Worm (Caenorhabditis elegans) whole organism, L4 larva: ENCODE results near the gene otpl-6.

Experiments
- D1046.2 ChIP-seq: fragments of 200-800 bp; sonication (Bioruptor generic); IDR thresholded peaks from 2 replicates; pipeline ENCODE4 v1.3.6; 2022; ENCODE audit warnings: missing genetic modification characterization, missing compliant biosample characterization
- F10B5.3 ChIP-seq: sonication (generic microtip); optimal IDR thresholded peaks from 2 replicates; lab custom pipeline; 2016; ENCODE audit warnings: mild to moderate bottlenecking, missing genetic modification characterization, missing compliant biosample characterization
- F26F4.8 ChIP-seq: fragments of 200-800 bp; sonication (Bioruptor generic); conservative IDR thresholded peaks from 2 replicates; pipeline ENCODE4 v1.3.6; 2022; ENCODE audit warnings: missing genetic modification characterization, missing compliant biosample characterization
- arid-1 ChIP-seq: fragments of 200-800 bp; sonication (Bioruptor generic); conservative IDR thresholded peaks from 2 replicates; pipeline ENCODE4 v1.3.6; 2022; ENCODE audit warnings: missing genetic modification reagents, missing genetic modification characterization, missing compliant biosample characterization
- ceh-44 ChIP-seq: fragments of 200-800 bp; sonication (Bioruptor generic); IDR thresholded peaks from 2 replicates; pipeline ENCODE4 v1.3.6; 2022; ENCODE audit warnings: missing genetic modification reagents, missing genetic modification characterization, missing compliant biosample characterization
- daf-19 ChIP-seq: fragments of 200-800 bp; sonication (Bioruptor generic); conservative IDR thresholded peaks from 2 replicates; pipeline ENCODE4 v1.3.6; 2022; ENCODE audit warnings: missing genetic modification characterization, missing compliant biosample characterization
- daf-8 ChIP-seq: fragments of 200-800 bp; sonication (Bioruptor generic); IDR thresholded peaks from 2 replicates; pipeline ENCODE4 v1.3.6; 2022; ENCODE audit warnings: missing genetic modification characterization, missing compliant biosample characterization
- dmd-6 ChIP-seq: fragments of 200-800 bp; sonication (Bioruptor generic); IDR thresholded peaks from 2 replicates; pipeline ENCODE4 v1.3.6; 2022; ENCODE audit warnings: missing genetic modification reagents, missing genetic modification characterization, missing compliant biosample characterization
- dmd-8 ChIP-seq: fragments of 200-800 bp; sonication (Bioruptor generic); IDR thresholded peaks from 2 replicates; pipeline ENCODE4 v1.3.6; 2022; ENCODE audit warnings: missing genetic modification characterization, missing compliant biosample characterization
- dmd-9 ChIP-seq: fragments of 200-800 bp; sonication (Bioruptor generic); IDR thresholded peaks from 2 replicates; pipeline ENCODE4 v1.3.6; 2022; ENCODE audit warnings: missing genetic modification reagents, missing genetic modification characterization, missing compliant biosample characterization
- dve-1 ChIP-seq: sonication (generic microtip); optimal IDR thresholded peaks from 2 replicates; lab custom pipeline; 2017; ENCODE audit warnings: antibody characterized with exemption, mild to moderate bottlenecking, missing genetic modification characterization, missing compliant biosample characterization; ENCODE audit not compliant: insufficient read depth
- egl-27 ChIP-seq: sonication (generic microtip); optimal IDR thresholded peaks from 3 replicates; lab custom pipeline; 2017; ENCODE audit warnings: missing biosample characterization, missing genetic modification reagents, missing genetic modification characterization
- egl-43 ChIP-seq: fragments of 200-800 bp; sonication (Bioruptor generic); IDR thresholded peaks from 2 replicates; pipeline ENCODE4 v1.3.6; 2022; ENCODE audit warnings: missing genetic modification reagents, missing genetic modification characterization, missing compliant biosample characterization
- fkh-10 ChIP-seq: fragments of 150-350 bp; optimal IDR thresholded peaks from 2 replicates; lab custom pipeline; 2014; ENCODE audit warnings: missing biosample characterization, missing genetic modification reagents, missing genetic modification characterization
- fos-1 ChIP-seq: fragments of 150-350 bp; optimal IDR thresholded peaks from 2 replicates; lab custom pipeline; 2014; ENCODE audit warnings: missing biosample characterization, missing genetic modification characterization
- jun-1 ChIP-seq: fragments of 150-350 bp; optimal IDR thresholded peaks from 2 replicates; lab custom pipeline; 2014; ENCODE audit warnings: missing biosample characterization, missing genetic modification reagents, missing genetic modification characterization
- lim-7 ChIP-seq: fragments of 200-800 bp; sonication (Bioruptor generic); IDR thresholded peaks from 2 replicates; pipeline ENCODE4 v1.3.6; 2022; ENCODE audit warnings: missing genetic modification characterization, missing compliant biosample characterization
- lin-38 ChIP-seq: fragments of 200-800 bp; sonication (Bioruptor generic); IDR thresholded peaks from 2 replicates; pipeline ENCODE4 v1.3.6; 2022; ENCODE audit warnings: missing genetic modification reagents, missing genetic modification characterization, missing compliant biosample characterization
- lir-3 ChIP-seq: sonication (generic microtip); optimal IDR thresholded peaks from 2 replicates; lab custom pipeline; 2016; ENCODE audit warnings: mild to moderate bottlenecking, missing genetic modification characterization, missing compliant biosample characterization
- madf-5 ChIP-seq, 2 experiments: fragments of 200-800 bp; sonication (Bioruptor generic); IDR thresholded peaks; 2 replicates each; pipeline ENCODE4 v1.3.6; 2022; ENCODE audit warnings: missing compliant biosample characterization in 2 of 2, missing genetic modification characterization in 2 of 2
- madf-9 ChIP-seq: fragments of 200-800 bp; sonication (Bioruptor generic); conservative IDR thresholded peaks from 2 replicates; pipeline ENCODE4 v1.3.6; 2022; ENCODE audit warnings: missing genetic modification reagents, missing genetic modification characterization, missing compliant biosample characterization
- mdt-29 ChIP-seq: fragments of 200-800 bp; sonication (Bioruptor generic); IDR thresholded peaks from 2 replicates; pipeline ENCODE4 v1.3.6; 2022; ENCODE audit warnings: missing genetic modification reagents, missing genetic modification characterization, missing compliant biosample characterization
- mes-2 ChIP-seq: sonication (generic microtip); optimal IDR thresholded peaks from 2 replicates; lab custom pipeline; 2016; ENCODE audit warnings: missing genotype, mild to moderate bottlenecking, missing genetic modification characterization, missing compliant biosample characterization; ENCODE audit not compliant: poor library complexity, severe bottlenecking
- mxl-3 ChIP-seq: fragments of 200-800 bp; sonication (Bioruptor generic); optimal IDR thresholded peaks from 2 replicates; lab custom pipeline; 2018; ENCODE audit warnings: mild to moderate bottlenecking, missing genetic modification characterization, missing compliant biosample characterization
- nhr-111 ChIP-seq: fragments of 200-800 bp; sonication (Bioruptor generic); optimal IDR thresholded peaks from 2 replicates; lab custom pipeline; 2018; ENCODE audit warnings: mild to moderate bottlenecking, missing genetic modification characterization, missing compliant biosample characterization
- nhr-41 ChIP-seq: fragments of 200-800 bp; sonication (Bioruptor generic); IDR thresholded peaks from 2 replicates; pipeline ENCODE4 v1.3.6; 2022; ENCODE audit warnings: missing genetic modification reagents, missing genetic modification characterization, missing compliant biosample characterization
- nhr-6 ChIP-seq: fragments of 150-350 bp; optimal IDR thresholded peaks from 2 replicates; lab custom pipeline; 2014; ENCODE audit warnings: missing biosample characterization, missing genetic modification characterization
- pha-4 ChIP-seq, 2 experiments: fragments of 150-350 bp in 1 of 2; fragments of 200-800 bp in 1 of 2; sonication (Bioruptor generic) in 1 of 2; IDR thresholded peaks in 1 of 2; optimal IDR thresholded peaks in 1 of 2; 2 replicates each; pipeline versions ENCODE4 v1.3.6 to Lab custom; 2014 to 2022; ENCODE audit warnings: missing genetic modification characterization in 2 of 2, missing genetic modification reagents in 2 of 2, missing biosample characterization in 1 of 2, missing compliant biosample characterization in 1 of 2
- php-3 ChIP-seq: fragments of 200-800 bp; sonication (Bioruptor generic); IDR thresholded peaks from 2 replicates; pipeline ENCODE4 v1.3.6; 2022; ENCODE audit warnings: missing genetic modification reagents, missing genetic modification characterization, missing compliant biosample characterization
- set-16 ChIP-seq: fragments of 200-800 bp; sonication (Bioruptor generic); IDR thresholded peaks from 2 replicates; pipeline ENCODE4 v1.3.6; 2022; ENCODE audit warnings: missing genetic modification reagents, missing genetic modification characterization, missing compliant biosample characterization
- snpc-1.2 ChIP-seq: fragments of 200-800 bp; sonication (Bioruptor generic); IDR thresholded peaks from 2 replicates; pipeline ENCODE4 v1.3.6; 2022; ENCODE audit warnings: missing genetic modification reagents, missing genetic modification characterization, missing compliant biosample characterization
- snpc-4 ChIP-seq: fragments of 150-350 bp; optimal IDR thresholded peaks from 2 replicates; lab custom pipeline; 2014; ENCODE audit warnings: missing biosample characterization, missing genetic modification characterization
- spr-3 ChIP-seq: fragments of 200-800 bp; sonication (Bioruptor generic); optimal IDR thresholded peaks from 2 replicates; lab custom pipeline; 2018; ENCODE audit warnings: mild to moderate bottlenecking, missing genetic modification characterization, missing compliant biosample characterization
- tag-97 ChIP-seq: fragments of 200-800 bp; sonication (Bioruptor generic); IDR thresholded peaks from 2 replicates; pipeline ENCODE4 v1.3.6; 2022; ENCODE audit warnings: missing genetic modification characterization, missing compliant biosample characterization
- unc-39 ChIP-seq: sonication (generic microtip); optimal IDR thresholded peaks from 2 replicates; lab custom pipeline; 2017; ENCODE audit warnings: missing biosample characterization, missing genetic modification characterization
- unc-62 ChIP-seq, 3 experiments: fragments of 150-350 bp in 1 of 3; sonication (generic microtip); optimal IDR thresholded peaks in 2 of 3; peaks in 1 of 3; 1 replicate in 1 of 3; 2 replicates in 2 of 3; lab custom pipeline; 2014 to 2017; ENCODE audit warnings: missing biosample characterization in 3 of 3, missing genetic modification characterization in 3 of 3, missing genetic modification reagents in 3 of 3, missing genotype in 1 of 3
- vab-7 ChIP-seq: fragments of 200-800 bp; sonication (Bioruptor generic); IDR thresholded peaks from 2 replicates; pipeline ENCODE4 v1.3.6; 2022; ENCODE audit warnings: missing genetic modification reagents, missing genetic modification characterization, missing compliant biosample characterization
- zag-1 ChIP-seq: fragments of 150-350 bp; optimal IDR thresholded peaks from 2 replicates; lab custom pipeline; 2014; ENCODE audit warnings: missing biosample characterization, missing genetic modification characterization
- zfp-2 ChIP-seq: sonication (generic microtip); optimal IDR thresholded peaks from 2 replicates; lab custom pipeline; 2016; ENCODE audit warnings: mild to moderate bottlenecking, missing genetic modification characterization, missing compliant biosample characterization
- zip-11 ChIP-seq: fragments of 200-800 bp; sonication (Bioruptor generic); IDR thresholded peaks from 2 replicates; pipeline ENCODE4 v1.3.6; 2022; ENCODE audit warnings: missing genetic modification characterization, missing compliant biosample characterization

The otpl-6 gene

DNA sequence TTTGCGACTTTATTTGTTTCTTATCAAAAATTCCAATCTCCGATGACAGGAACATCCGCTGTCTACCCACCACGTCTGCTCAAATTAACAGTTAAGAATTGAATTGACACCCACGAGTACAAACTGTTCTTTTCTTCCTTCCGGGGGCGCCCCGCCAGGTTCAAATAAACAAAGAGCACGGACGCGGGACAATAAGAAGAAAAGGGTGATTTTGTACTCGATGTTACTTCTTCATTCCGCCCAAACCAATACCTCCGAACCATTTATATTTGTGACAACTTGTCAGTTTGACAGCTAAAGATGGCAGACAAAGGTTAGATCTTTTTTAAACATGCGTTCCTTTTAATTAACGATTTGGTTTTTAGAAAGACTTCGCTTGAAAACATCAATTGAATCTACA is at the start of gene otpl-6:
otpl-6 (plus strand) TSS at position 301 of the 400 bp plus-strand sequence.
- TF ChIP-seq fos-1 (tag; lab: Kevin White, UChicago) (no peak), unc-39 (tag; lab: Kevin White, UChicago) (no peak), dmd-6 (GFP tag; lab: Robert Waterston, UW) (0 out of 2 replicates have a peak, but pooled peaks have one; percentile 12)

DNA sequence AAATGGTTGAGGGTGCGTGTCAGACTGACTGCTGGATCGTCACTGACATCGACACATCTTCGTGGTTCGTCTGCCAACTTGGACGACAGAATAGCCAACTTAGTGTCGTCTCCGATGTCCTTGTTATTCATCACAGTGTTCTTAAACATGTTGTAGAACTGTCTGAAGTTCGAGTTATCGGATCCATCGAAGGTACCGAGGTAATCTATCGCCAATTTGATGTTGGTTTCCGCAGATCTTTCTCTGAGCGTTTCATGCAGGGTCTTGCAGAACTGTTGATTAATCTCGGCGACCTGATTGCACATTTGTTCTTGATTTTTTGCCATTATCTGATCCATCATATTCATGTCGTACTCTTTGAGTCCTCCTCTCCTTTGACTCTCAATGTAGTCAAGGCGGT is 44.6 kb upstream of the otpl-6 start:
- TF ChIP-seq snpc-4 (tag; lab: Kevin White, UChicago) (no peak), D1046.2 (GFP tag; lab: Robert Waterston, UW) (no peak), unc-62 (GFP tag; optimal IDR thresholded peaks at IDR 0.05 in 1 of 2; lab: Kevin White, UChicago) (peak in 1 of 2 experiments; percentile 92), unc-62 (tag; optimal IDR thresholded peaks at IDR 0.05; lab: Kevin White, UChicago) (no peak)

DNA sequence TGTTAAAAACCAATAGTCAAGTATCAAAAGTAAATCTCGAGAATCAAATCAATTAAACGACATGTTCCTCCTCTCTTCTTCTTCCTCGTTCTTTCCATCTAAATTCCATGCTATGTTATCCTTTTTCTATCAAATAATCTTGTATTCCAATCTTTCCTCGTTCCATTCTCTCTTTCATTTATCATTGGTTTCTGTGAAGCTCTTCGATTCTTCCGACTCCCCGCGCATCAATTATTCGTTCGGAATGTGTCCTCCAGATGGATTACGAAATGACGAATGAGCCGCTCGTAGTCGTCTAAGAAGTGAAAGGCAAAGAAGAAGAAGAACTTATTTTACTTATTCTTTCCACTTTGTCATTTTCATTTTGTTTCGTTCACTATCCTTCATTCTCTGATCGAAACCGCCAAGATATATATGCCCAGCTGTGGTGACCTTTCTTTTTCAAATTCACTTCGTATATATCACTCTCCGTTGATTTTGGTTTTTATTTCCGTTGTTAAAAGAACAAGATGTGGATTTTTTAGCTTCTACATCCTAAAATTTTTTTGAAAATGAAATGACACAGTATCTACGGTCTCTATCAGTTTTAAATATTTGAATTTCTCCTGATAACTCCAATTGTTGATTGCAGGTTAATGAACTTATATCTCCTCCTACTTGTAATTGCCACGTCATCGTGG is 31.5 kb upstream of the otpl-6 start, which contains the start of gene pxn-1:
pxn-1 (plus strand) TSS at position 630 of the 680 bp plus-strand sequence.
- TF ChIP-seq zip-11 (GFP tag; lab: Robert Waterston, UW) (no peak), unc-62 (GFP tag; optimal IDR thresholded peaks at IDR 0.05 in 1 of 2; lab: Kevin White, UChicago) (peak in 1 of 2 experiments; percentile 77), unc-62 (tag; optimal IDR thresholded peaks at IDR 0.05; lab: Kevin White, UChicago) (no peak)

DNA sequence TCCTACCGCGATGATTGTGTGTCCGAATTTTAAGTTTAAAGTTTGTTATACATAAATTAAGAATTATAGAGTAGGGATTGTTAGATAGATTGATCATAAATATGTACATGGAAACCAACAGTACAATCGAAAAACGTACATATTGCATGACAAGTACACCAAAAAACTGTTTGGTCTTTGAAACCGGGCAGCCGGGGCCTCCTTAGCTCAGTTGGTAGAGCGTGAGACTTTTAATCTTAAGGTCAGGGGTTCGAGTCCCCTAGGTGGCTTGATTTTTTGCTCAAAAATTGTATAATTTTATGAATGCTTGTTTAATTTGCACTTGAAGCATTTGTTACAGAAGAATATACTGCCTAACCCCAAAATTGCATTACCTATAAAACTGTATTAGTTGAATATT is 30.8 kb upstream of the otpl-6 start:
- TF ChIP-seq D1046.2 (GFP tag; lab: Robert Waterston, UW) = 0 out of 2 replicates have a peak, but pooled peaks have one; percentile 55
- TF ChIP-seq vab-7 = peak; percentile 64
- no peak for TF ChIP-seq fos-1 (tag; lab: Kevin White, UChicago)
- 0 out of 2 replicates have a peak, but pooled peaks have one; percentile 58 for TF ChIP-seq dmd-8
- peak; percentile 20; the same call in 1 of the 2 replicates for TF ChIP-seq mdt-29
- no peak for TF ChIP-seq egl-27
- 0 out of 2 replicates have a peak, but pooled peaks have one; percentile 45 for TF ChIP-seq nhr-41
- TF ChIP-seq lim-7 (GFP tag; lab: Robert Waterston, UW) = peak; percentile 75
- no peak for TF ChIP-seq jun-1
- peak; percentile 72; the same call in 1 of the 2 replicates for TF ChIP-seq F26F4.8 (GFP tag; lab: Robert Waterston, UW)
- no peak for TF ChIP-seq zfp-2 (tag; lab: Kevin White, UChicago)
- TF ChIP-seq madf-5 (GFP tag; IDR thresholded peaks at IDR 0.05; lab: Robert Waterston, UW) = peak in 1 of 2 experiments; percentile 28; a peak in 1 of 4 replicates
- TF ChIP-seq lin-38 = peak; percentile 48
- peak; percentile 34; the same call in 1 of the 2 replicates for TF ChIP-seq pha-4 (GFP tag; IDR thresholded peaks at IDR 0.05; lab: Robert Waterston, UW)
- no peak for TF ChIP-seq pha-4 (tag; optimal IDR thresholded peaks at IDR 0.05; lab: Kevin White, UChicago)
- peak; percentile 63; the same call in 1 of the 2 replicates for TF ChIP-seq egl-43
- TF ChIP-seq arid-1 = 0 out of 2 replicates have a peak, but pooled peaks have one; percentile 28
- 0 out of 2 replicates have a peak, but pooled peaks have one; percentile 57 for TF ChIP-seq daf-19
- TF ChIP-seq snpc-1.2 (GFP tag; lab: Robert Waterston, UW) = peak; percentile 35; the same call in 1 of the 2 replicates

DNA sequence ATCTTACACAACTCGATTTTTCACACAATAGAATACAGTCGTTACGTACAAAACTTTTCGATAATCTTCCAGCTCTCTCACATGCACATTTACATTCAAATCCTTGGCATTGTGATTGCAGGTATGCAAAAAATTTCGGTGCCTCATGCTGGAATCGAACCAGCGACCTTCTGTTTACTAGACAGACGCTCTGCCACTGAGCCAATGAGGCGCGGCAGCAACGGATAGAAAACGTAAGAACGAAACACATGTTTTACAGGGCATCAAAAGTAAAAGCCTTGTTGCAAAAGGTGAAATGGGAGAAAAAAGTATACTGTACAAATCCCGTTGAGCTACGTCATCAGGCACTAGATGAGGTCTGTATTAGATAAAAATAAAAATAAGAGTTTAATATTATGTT is 29.9 kb upstream of the otpl-6 start:
- peak; percentile 58 for TF ChIP-seq mes-2 (tag; lab: Kevin White, UChicago)
- no peak for TF ChIP-seq F10B5.3 (tag; lab: Kevin White, UChicago)
- 0 out of 2 replicates have a peak, but pooled peaks have one; percentile 62 for TF ChIP-seq dmd-8
- TF ChIP-seq nhr-6 (tag; lab: Kevin White, UChicago) = no peak
- no peak for TF ChIP-seq zag-1
- no peak for TF ChIP-seq dmd-9 (GFP tag; lab: Robert Waterston, UW)
- no peak for TF ChIP-seq daf-8 (GFP tag; lab: Robert Waterston, UW)
- no peak; the same call in 1 of the 2 replicates for TF ChIP-seq ceh-44
- peak; percentile 7 for TF ChIP-seq spr-3 (GFP tag; lab: Kevin White, UChicago)
- TF ChIP-seq fkh-10 (GFP tag; lab: Kevin White, UChicago) = no peak
- TF ChIP-seq mxl-3 = no peak
- peak; percentile 56; the same call in 1 of the 2 replicates for TF ChIP-seq php-3 (GFP tag; lab: Robert Waterston, UW)
- no peak for TF ChIP-seq tag-97
- peak; percentile 31 for TF ChIP-seq lir-3
- TF ChIP-seq arid-1 = peak; percentile 43; the same call in 1 of the 2 replicates
- peak; percentile 71 for TF ChIP-seq lin-38
- TF ChIP-seq madf-9 (GFP tag; lab: Robert Waterston, UW) = 0 out of 2 replicates have a peak, but pooled peaks have one; percentile 32
- TF ChIP-seq jun-1 = no peak
- peak; percentile 15 for TF ChIP-seq nhr-111 (GFP tag; lab: Kevin White, UChicago)
- TF ChIP-seq dve-1 (tag; lab: Kevin White, UChicago) = no peak
- TF ChIP-seq set-16 (GFP tag; lab: Robert Waterston, UW) = no peak
